Fruit fly (Drosophila melanogaster): ENCODE measurements around the gene CG42523.

Gene CG42523

dm6 chr2L:4811491-4812058 lies 48.9 kb downstream of the CG42523 start (continued):
- TF ChIP-seq Eip74EF (GFP tag; optimal IDR thresholded peaks at IDR 0.05) (no peak), CG5245 (GFP tag; optimal IDR thresholded peaks at IDR 0.05) (no peak), otp (GFP tag; IDR thresholded peaks at IDR 0.05) (no peak; the same call in 2 of the 3 replicates), CG6272 (GFP tag; IDR thresholded peaks at IDR 0.05) (no peak), Ssrp (tag; optimal IDR thresholded peaks at IDR 0.05) (no peak), seq (GFP tag; IDR thresholded peaks at IDR 0.05) (no peak), CG15514 (GFP tag; optimal IDR thresholded peaks at IDR 0.05) (no peak), MTF-1 (GFP tag; optimal IDR thresholded peaks at IDR 0.05; ENCODE audit: borderline replicate concordance) (no peak), Ada2b (GFP tag; IDR thresholded peaks at IDR 0.05) (no peak), jing (GFP tag; optimal IDR thresholded peaks at IDR 0.05) (no peak), CG6654 (GFP tag; optimal IDR thresholded peaks at IDR 0.05) (no peak), CG1832 (GFP tag; optimal IDR thresholded peaks at IDR 0.05) (no peak), CG2712 (tag; optimal IDR thresholded peaks at IDR 0.05) (peak; percentile 30), sens (GFP tag) (no peak), knrl (GFP tag; IDR thresholded peaks at IDR 0.05; ENCODE audit: partially characterized antibody) (peak; percentile 65), insv (GFP tag; optimal IDR thresholded peaks at IDR 0.05) (no peak), CG17802 (tag; optimal IDR thresholded peaks at IDR 0.05) (no peak), nerfin-2 (GFP tag; IDR thresholded peaks at IDR 0.05; ENCODE audit: partially characterized antibody) (peak; percentile 61), CG2889 (GFP tag; IDR thresholded peaks at IDR 0.05) (no peak), dimm (GFP tag; IDR thresholded peaks at IDR 0.05) (no peak), chn (GFP tag; optimal IDR thresholded peaks at IDR 0.05) (no peak), CG10274 (GFP tag; optimal IDR thresholded peaks at IDR 0.05) (no peak), Dll (GFP tag; IDR thresholded peaks at IDR 0.05; ENCODE audit: partially characterized antibody) (peak; percentile 75; the same call in 3 of the 4 replicates), Rx (GFP tag; IDR thresholded peaks at IDR 0.05) (no peak), CG17829 (tag; optimal IDR thresholded peaks at IDR 0.05) (no peak), pum (GFP tag; optimal IDR thresholded peaks at IDR 0.05) (no peak), dan (GFP tag; IDR thresholded peaks at IDR 0.05) (no peak), CG6689 (GFP tag; IDR thresholded peaks at IDR 0.05) (no peak), CrebB (tag; optimal IDR thresholded peaks at IDR 0.05) (no peak), nerfin-1 (tag; optimal IDR thresholded peaks at IDR 0.05) (peak; percentile 12), vvl (GFP tag; IDR thresholded peaks at IDR 0.05) (peak; percentile 28; the same call in 1 of the 2 replicates), CG31388 (GFP tag; optimal IDR thresholded peaks at IDR 0.05) (no peak), Lpt (GFP tag; optimal IDR thresholded peaks at IDR 0.05) (no peak), pzg (GFP tag; optimal IDR thresholded peaks at IDR 0.05) (peak; percentile 13), croc (GFP tag; conservative IDR thresholded peaks at IDR 0.05) (no peak), fd96Cb (tag; optimal IDR thresholded peaks at IDR 0.05) (no peak), exex (tag; optimal IDR thresholded peaks at IDR 0.05) (peak; percentile 48), trh (GFP tag; optimal IDR thresholded peaks at IDR 0.05) (no peak), wdn (GFP tag; IDR thresholded peaks at IDR 0.05) (no peak), hbn (GFP tag; IDR thresholded peaks at IDR 0.05; ENCODE audit: partially characterized antibody) (peak; percentile 69), CG7556 (GFP tag; optimal IDR thresholded peaks at IDR 0.05) (no peak), pan (optimal IDR thresholded peaks at IDR 0.05) (no peak), pan (GFP tag; optimal IDR thresholded peaks at IDR 0.05 in 1 of 2, IDR thresholded peaks at IDR 0.05 in 1 of 2) (peak in 1 of 2 experiments; percentile 33), CG7839 (tag; optimal IDR thresholded peaks at IDR 0.05) (no peak), sc (optimal IDR thresholded peaks at IDR 0.05) (peak in 1 of 2 experiments; percentile 67), sc (GFP tag; optimal IDR thresholded peaks at IDR 0.05) (no peak), CG3726 (GFP tag; IDR thresholded peaks at IDR 0.05) (no peak), Six4 (GFP tag; optimal IDR thresholded peaks at IDR 0.05) (no peak), CG31441 (GFP tag; IDR thresholded peaks at IDR 0.05) (no peak), CG15269 (tag; optimal IDR thresholded peaks at IDR 0.05) (no peak), bab2 (GFP tag; optimal IDR thresholded peaks at IDR 0.05) (no peak)

Measured in whole organism, embryonic.